Fruit fly (Drosophila melanogaster) Kc167 (cell line): ENCODE measurements around the gene tant.

Source experiments
- Myc ChIP-seq: fragments of >200 bp; optimal IDR thresholded peaks from 2 replicates; lab custom pipeline; 2017; ENCODE audit warnings: missing external identifiers
- Sin3A ChIP-seq: fragments of >200 bp; optimal IDR thresholded peaks from 2 replicates; lab custom pipeline; 2018; ENCODE audit warnings: missing external identifiers
- h ChIP-seq: fragments of >200 bp; optimal IDR thresholded peaks from 3 replicates; lab custom pipeline; 2018; ENCODE audit warnings: missing external identifiers
- insv ChIP-seq: fragments of >200 bp; optimal IDR thresholded peaks from 3 replicates; lab custom pipeline; 2018; ENCODE audit warnings: missing external identifiers
- psq ChIP-seq: fragments of >200 bp; optimal IDR thresholded peaks from 2 replicates; lab custom pipeline; 2017; ENCODE audit warnings: missing external identifiers
- ttk ChIP-seq: sonication (Bioruptor generic); optimal IDR thresholded peaks from 2 replicates; lab custom pipeline; 2017; ENCODE audit warnings: missing external identifiers

Gene tant

DNA sequence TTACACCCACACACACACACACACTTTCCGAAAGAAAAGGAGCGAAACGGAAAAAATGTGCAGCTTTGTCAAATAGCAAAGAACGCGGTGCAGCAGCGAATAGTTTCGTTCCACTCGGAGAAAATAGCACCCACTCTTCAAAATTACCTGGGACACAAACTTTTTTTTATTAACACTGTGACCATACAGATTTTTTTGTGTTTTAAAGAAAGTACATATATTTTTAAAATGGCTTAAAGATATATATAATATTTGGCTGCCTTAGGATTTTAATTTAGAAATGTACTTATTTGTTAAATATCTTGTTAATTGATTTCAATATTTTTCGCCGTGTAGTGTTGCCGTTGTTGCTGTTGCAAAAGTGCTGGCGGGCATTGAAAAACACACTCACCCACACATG, 29.5 kb downstream of the tant start:
- TF ChIP-seq h (lab: Kevin White, UChicago): no peak
- no peak for TF ChIP-seq Myc (lab: Kevin White, UChicago)
- no peak for TF ChIP-seq ttk (lab: Kevin White, UChicago)
- no peak for TF ChIP-seq Sin3A (lab: Kevin White, UChicago)
- no peak for TF ChIP-seq insv (lab: Kevin White, UChicago)
- no peak for TF ChIP-seq psq

DNA sequence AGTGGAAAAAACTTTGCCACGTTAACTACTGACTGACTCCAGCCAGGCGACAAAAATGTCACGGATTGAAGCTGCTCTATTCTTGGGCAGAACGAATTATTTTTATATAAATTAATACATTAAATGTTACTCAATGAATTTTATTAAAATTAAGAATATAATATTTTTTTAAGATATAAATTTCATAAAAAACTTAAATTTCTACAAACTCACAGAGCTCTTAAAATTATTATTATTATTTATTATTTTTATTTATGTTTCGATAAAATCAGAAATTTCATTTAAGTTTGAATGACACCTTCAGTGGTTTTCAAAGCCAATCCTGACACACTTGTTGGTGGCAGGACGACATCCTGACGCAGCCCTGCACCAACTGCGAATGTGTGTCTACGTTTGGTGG, 30.2 kb downstream of the tant start:
- TF ChIP-seq ttk (lab: Kevin White, UChicago) (no peak), Sin3A (lab: Kevin White, UChicago) (no peak), Myc (lab: Kevin White, UChicago) (no peak), psq (no peak), insv (lab: Kevin White, UChicago) (no peak), h (lab: Kevin White, UChicago) (no peak)

- TF ChIP-seq h (lab: Kevin White, UChicago): no peak
- TF ChIP-seq Myc (lab: Kevin White, UChicago): no peak
- TF ChIP-seq ttk (lab: Kevin White, UChicago): no peak
- TF ChIP-seq insv (lab: Kevin White, UChicago): no peak
- no peak for TF ChIP-seq Sin3A (lab: Kevin White, UChicago)
- TF ChIP-seq psq: no peak
Observed at dm6 chr3L:6085988-6086387, 31.1 kb downstream of the tant start.

DNA sequence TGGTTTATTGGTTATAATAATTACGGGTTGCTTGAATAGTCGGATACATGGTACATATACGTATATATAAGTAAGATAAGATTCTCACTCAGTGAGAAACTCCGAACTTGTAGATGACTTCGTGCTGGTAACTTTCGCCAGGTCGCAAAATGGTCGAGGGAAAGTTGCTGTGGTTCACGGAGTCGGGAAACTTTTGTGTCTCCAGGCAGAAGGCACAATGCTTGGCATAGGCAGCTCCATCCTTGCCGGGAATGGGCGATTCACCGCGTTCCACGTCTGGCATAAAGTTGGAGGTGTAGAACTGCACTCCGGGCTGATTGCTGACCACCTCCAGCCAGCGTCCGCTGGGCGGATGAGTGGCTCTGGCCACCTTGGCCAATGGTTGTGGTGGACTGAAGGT, 38.3 kb downstream of the tant start, which contains the start of gene CG10469:
TSS of gene CG10469 (minus strand) at position 101 of the 400 bp plus-strand sequence.
- TF ChIP-seq Myc (lab: Kevin White, UChicago) (no peak), psq (no peak), insv (lab: Kevin White, UChicago) (no peak), Sin3A (lab: Kevin White, UChicago) (no peak), ttk (lab: Kevin White, UChicago) (no peak), h (lab: Kevin White, UChicago) (no peak)

- TF ChIP-seq insv (lab: Kevin White, UChicago) (no peak), Myc (lab: Kevin White, UChicago) (no peak), h (lab: Kevin White, UChicago) (no peak), Sin3A (lab: Kevin White, UChicago) (no peak), ttk (lab: Kevin White, UChicago) (no peak), psq (no peak)
Observed at dm6 chr3L:6094697-6095096, 39.8 kb downstream of the tant start, which contains the start of the genes CG10467 and loj. TSS of gene CG10467 (minus strand) at chr3L:6094747. TSS of gene loj (plus strand) at chr3L:6094987.

DNA sequence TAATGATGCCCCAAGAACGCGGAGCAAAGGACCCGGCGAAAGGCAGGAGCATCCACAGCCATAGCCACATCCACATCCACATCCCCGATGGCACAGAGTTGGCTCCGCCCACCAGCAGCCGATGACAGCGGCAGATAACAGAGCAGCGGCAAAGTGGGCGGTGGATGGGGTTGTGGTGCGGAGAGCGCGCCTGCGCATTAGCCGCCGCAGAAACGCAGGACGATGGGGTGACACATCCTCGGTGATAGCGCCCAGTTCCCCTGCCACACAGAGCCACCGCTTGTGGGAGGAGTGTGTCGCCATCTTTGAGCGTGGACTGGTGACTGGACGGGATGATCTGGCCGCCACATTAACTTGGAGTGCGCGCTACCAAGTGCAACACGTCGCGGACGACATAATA, 42.3 kb downstream of the tant start, which contains the start of gene Ets65A:
TSS of gene Ets65A (plus strand) at position 348 of the 400 bp plus-strand sequence.
- no peak for TF ChIP-seq Sin3A (lab: Kevin White, UChicago)

- TF ChIP-seq Myc (lab: Kevin White, UChicago) (no peak), psq (no peak), h (lab: Kevin White, UChicago) (no peak)
Observed at dm6 chr3L:6103658-6104057, 48.7 kb downstream of the tant start.

- TF ChIP-seq Sin3A (lab: Kevin White, UChicago) (no peak), insv (lab: Kevin White, UChicago) (no peak), Myc (lab: Kevin White, UChicago) (no peak), psq (no peak), ttk (lab: Kevin White, UChicago) (no peak), h (lab: Kevin White, UChicago) (no peak)
Observed at dm6 chr3L:6104551-6104950, 49.6 kb downstream of the tant start.

DNA sequence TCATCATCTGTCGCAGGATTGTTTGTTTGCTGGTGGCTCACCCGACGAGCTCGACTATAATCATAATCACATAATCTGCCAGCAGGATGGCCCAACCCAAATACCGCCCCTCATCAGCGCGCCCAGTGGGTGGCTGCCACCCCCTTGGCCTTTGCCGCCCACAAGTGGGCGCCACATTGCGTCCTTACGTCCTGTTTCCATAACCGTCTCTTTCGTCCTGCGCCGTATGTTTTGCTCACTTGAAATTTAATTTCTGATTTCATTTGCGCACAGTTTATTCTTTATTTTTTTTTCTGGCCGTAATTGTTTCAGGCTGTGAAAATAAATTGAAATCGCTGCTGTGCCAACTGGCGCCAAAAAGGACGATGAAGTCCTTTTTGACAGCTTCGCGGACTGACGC, 50.5 kb downstream of the tant start:
- TF ChIP-seq insv (lab: Kevin White, UChicago): no peak
- no peak for TF ChIP-seq ttk (lab: Kevin White, UChicago)
- TF ChIP-seq psq: no peak
- TF ChIP-seq Myc (lab: Kevin White, UChicago): no peak
- TF ChIP-seq Sin3A (lab: Kevin White, UChicago): no peak
- no peak for TF ChIP-seq h (lab: Kevin White, UChicago)
